Worm (Caenorhabditis elegans) whole organism, L4/young adult: Measurements from ENCODE around the gene acbp-7.

Experiments used
- W03F9.2 ChIP-seq: fragments of 150-350 bp; optimal IDR thresholded peaks from 2 replicates; lab custom pipeline; 2014; ENCODE audit warnings: missing biosample characterization, missing genetic modification characterization
- dao-5 ChIP-seq: sonication (generic microtip); optimal IDR thresholded peaks from 2 replicates; lab custom pipeline; 2016; ENCODE audit warnings: missing genotype, missing genetic modification characterization, moderate library complexity, missing compliant biosample characterization
- him-1 ChIP-seq: sonication (generic microtip); optimal IDR thresholded peaks from 2 replicates; lab custom pipeline; 2016; ENCODE audit warnings: missing genotype, missing genetic modification reagents, missing genetic modification characterization, missing compliant biosample characterization

- no peak for TF ChIP-seq dao-5 (tag; lab: Kevin White, UChicago)
- TF ChIP-seq W03F9.2 (tag; lab: Kevin White, UChicago): no peak
- no peak for TF ChIP-seq him-1
Observed at ce11 chrIII:4809526-4810153, 27.9 kb upstream of the acbp-7 start, which contains the start of gene pal-1.
